Fruit fly (Drosophila melanogaster): ENCODE measurements around the gene gig.

Gene gig

dm6 chr3L:20183345-20184088, 54.5 kb downstream of the gig start:
- TF ChIP-seq Eip93F (GFP tag; optimal IDR thresholded peaks at IDR 0.05) = no peak
- TF ChIP-seq Lpt (GFP tag; optimal IDR thresholded peaks at IDR 0.05) = peak; percentile 37
- no peak for TF ChIP-seq CG11294 (GFP tag; IDR thresholded peaks at IDR 0.05)
- no peak for TF ChIP-seq CG16779 (tag; optimal IDR thresholded peaks at IDR 0.05)
- peak; percentile 87 for TF ChIP-seq Hr4 (GFP tag; optimal IDR thresholded peaks at IDR 0.05)
- TF ChIP-seq CG10669 (GFP tag; optimal IDR thresholded peaks at IDR 0.05) = peak; percentile 68
- TF ChIP-seq CG3032 (tag; optimal IDR thresholded peaks at IDR 0.05) = peak; percentile 63
- TF ChIP-seq CG3919 (GFP tag; optimal IDR thresholded peaks at IDR 0.05) = peak; percentile 70
- peak; percentile 80 for TF ChIP-seq pdm3 (GFP tag; optimal IDR thresholded peaks at IDR 0.05)
- peak; percentile 56 for TF ChIP-seq Hr39 (GFP tag; optimal IDR thresholded peaks at IDR 0.05)
- TF ChIP-seq vri (GFP tag; optimal IDR thresholded peaks at IDR 0.05) = peak; percentile 34
- no peak for TF ChIP-seq fkh (GFP tag; optimal IDR thresholded peaks at IDR 0.05)
- peak; percentile 73 for TF ChIP-seq net (GFP tag; optimal IDR thresholded peaks at IDR 0.05)
- peak; percentile 40 for TF ChIP-seq lz (GFP tag; optimal IDR thresholded peaks at IDR 0.05)
- TF ChIP-seq dac (GFP tag; optimal IDR thresholded peaks at IDR 0.05) = peak; percentile 52
- TF ChIP-seq CG10631 (GFP tag; optimal IDR thresholded peaks at IDR 0.05) = peak; percentile 70
- TF ChIP-seq topi (GFP tag; optimal IDR thresholded peaks at IDR 0.05) = peak; percentile 70
- peak; percentile 64 for TF ChIP-seq CG4318 (GFP tag; optimal IDR thresholded peaks at IDR 0.05)
- TF ChIP-seq Smox (GFP tag; optimal IDR thresholded peaks at IDR 0.05) = peak; percentile 50
- peak; percentile 58 for TF ChIP-seq cyc (GFP tag; optimal IDR thresholded peaks at IDR 0.05)
- peak; percentile 87 for TF ChIP-seq CG32006 (GFP tag; optimal IDR thresholded peaks at IDR 0.05)
- no peak for TF ChIP-seq Ets21C (GFP tag; optimal IDR thresholded peaks at IDR 0.05)
- peak; percentile 62; the same call in 2 of the 3 replicates for TF ChIP-seq CG6163 (GFP tag; IDR thresholded peaks at IDR 0.05)
- no peak for TF ChIP-seq CG6854 (GFP tag; optimal IDR thresholded peaks at IDR 0.05)
- TF ChIP-seq CG6808 (GFP tag; optimal IDR thresholded peaks at IDR 0.05) = peak; percentile 61
- TF ChIP-seq Sox15 (GFP tag; optimal IDR thresholded peaks at IDR 0.05) = peak; percentile 46
- peak; percentile 22 for TF ChIP-seq CG8319 (GFP tag; optimal IDR thresholded peaks at IDR 0.05)
- TF ChIP-seq Gug (GFP tag; IDR thresholded peaks at IDR 0.05) = no peak; the same call in 1 of the 2 replicates
- no peak for TF ChIP-seq fd85E (GFP tag; optimal IDR thresholded peaks at IDR 0.05)
- peak; percentile 67 for TF ChIP-seq fd59A (GFP tag; optimal IDR thresholded peaks at IDR 0.05)
- TF ChIP-seq ss (GFP tag; optimal IDR thresholded peaks at IDR 0.05) = peak; percentile 55 to 61
- no peak for TF ChIP-seq CG7368 (GFP tag; optimal IDR thresholded peaks at IDR 0.05)
- peak; percentile 60 for TF ChIP-seq spab (GFP tag; optimal IDR thresholded peaks at IDR 0.05)
- TF ChIP-seq Met (GFP tag; optimal IDR thresholded peaks at IDR 0.05) = peak; percentile 71
- TF ChIP-seq CG11762 (GFP tag; optimal IDR thresholded peaks at IDR 0.05; ENCODE audit: insufficient read depth) = peak; percentile 50
- peak; percentile 70 for TF ChIP-seq Sox14 (GFP tag; optimal IDR thresholded peaks at IDR 0.05)
- peak; percentile 84 for TF ChIP-seq CG8119 (GFP tag; IDR thresholded peaks at IDR 0.05)
- peak; percentile 68 for TF ChIP-seq Ets96B (tag; optimal IDR thresholded peaks at IDR 0.05)
- TF ChIP-seq achi (GFP tag; optimal IDR thresholded peaks at IDR 0.05) = peak; percentile 77
- peak; percentile 89 for TF ChIP-seq Eip78C (GFP tag)
- peak; percentile 54 for TF ChIP-seq CG6792 (GFP tag; optimal IDR thresholded peaks at IDR 0.05)
- TF ChIP-seq CG8632 (GFP tag; optimal IDR thresholded peaks at IDR 0.05) = peak; percentile 68
- TF ChIP-seq CG9139 (GFP tag; optimal IDR thresholded peaks at IDR 0.05) = peak; percentile 38
- TF ChIP-seq eg (GFP tag; IDR thresholded peaks at IDR 0.05) = peak; percentile 64
- TF ChIP-seq svp (GFP tag) = peak; percentile 74
- TF ChIP-seq Hr38 (GFP tag; optimal IDR thresholded peaks at IDR 0.05) = no peak
- peak; percentile 69 for TF ChIP-seq esn (GFP tag; optimal IDR thresholded peaks at IDR 0.05)
- TF ChIP-seq CG15336 (GFP tag; IDR thresholded peaks at IDR 0.05) = peak; percentile 85
- peak; percentile 28 for TF ChIP-seq CG1621 (tag; optimal IDR thresholded peaks at IDR 0.05)
- no peak for TF ChIP-seq Blimp-1 (GFP tag; optimal IDR thresholded peaks at IDR 0.05)
- peak; percentile 79 for TF ChIP-seq acj6 (GFP tag; optimal IDR thresholded peaks at IDR 0.05)
